Worm (Caenorhabditis elegans): Measurements from ENCODE around the gene coq-6.
"Not testable (repeated sequence)": the region's sequence is repeated elsewhere in the genome, so short reads cannot be mapped to it uniquely, and the experiment has no call there.

DNA sequence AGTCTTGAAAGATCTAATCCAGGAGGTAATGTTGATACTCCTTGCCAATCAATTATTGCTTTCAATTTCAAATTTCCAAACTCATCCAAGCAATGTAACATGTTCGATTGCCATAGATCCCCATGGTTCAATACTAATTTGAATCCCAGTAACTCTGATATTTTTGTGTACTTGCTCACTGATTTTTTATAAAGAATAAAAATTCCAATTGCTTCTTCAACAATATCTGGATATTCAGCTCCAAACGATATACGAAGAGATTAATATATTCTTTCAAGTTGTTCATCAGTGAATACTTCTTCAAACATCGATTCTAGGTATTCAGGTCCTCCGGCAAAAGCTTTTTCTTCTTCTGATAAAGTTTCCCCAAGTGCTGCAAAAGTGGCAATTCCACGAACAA lies 43.2 kb downstream of the coq-6 start, which contains the start of gene E02C12.11:
- TF ChIP-seq unc-62 (GFP tag; optimal IDR thresholded peaks at IDR 0.05); nhr-77 (tag; optimal IDR thresholded peaks at IDR 0.05); pqm-1 (tag; optimal IDR thresholded peaks at IDR 0.05): not testable (repeated sequence)

Data from whole organism, L1 larva.